Worm (Caenorhabditis elegans): Measurements from ENCODE around the gene col-166.

col-166 gene

DNA sequence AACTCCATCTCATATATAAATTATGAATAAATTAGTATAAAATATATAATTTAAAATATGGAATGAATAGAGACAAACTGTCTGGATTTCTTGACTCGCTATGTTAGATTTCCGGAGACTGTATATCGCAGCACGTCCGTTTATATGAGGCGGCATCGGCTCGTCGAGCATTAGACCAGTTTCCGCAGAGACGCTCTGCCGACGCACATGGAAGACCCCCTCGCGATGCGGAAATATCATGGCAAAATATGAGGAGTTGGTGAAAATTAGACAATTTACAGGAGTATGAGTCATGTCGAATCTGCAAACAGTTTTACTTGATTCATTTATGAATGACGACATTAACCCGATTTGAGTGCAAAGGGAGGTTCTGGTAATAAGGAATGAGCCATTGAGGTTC lies 39.7 kb downstream of the col-166 start, which contains the start of gene chtb-3 (continued):
- TF ChIP-seq madf-9 (GFP tag; conservative IDR thresholded peaks at IDR 0.05) = no peak
- TF ChIP-seq gei-8 (GFP tag; optimal IDR thresholded peaks at IDR 0.05) = no peak

DNA sequence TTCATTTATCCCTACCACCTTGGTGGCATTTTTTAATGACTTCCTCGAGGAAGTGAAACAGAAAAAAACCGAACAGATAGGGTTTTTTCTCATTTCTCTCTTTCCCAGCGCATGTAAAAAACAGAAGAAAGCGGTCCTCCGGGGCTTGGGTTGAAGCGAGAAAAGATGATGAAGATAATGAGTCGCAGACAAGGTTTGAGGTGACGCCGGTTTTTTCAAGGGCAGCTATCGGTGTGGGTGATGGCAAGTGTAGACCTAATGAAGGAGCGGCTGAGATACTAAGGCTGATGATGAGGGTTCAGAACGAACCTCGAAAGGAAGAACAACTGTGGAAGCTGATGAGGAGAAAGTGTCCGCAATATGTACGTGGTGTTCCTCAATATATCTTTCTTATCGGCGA lies 41.1 kb downstream of the col-166 start:
- TF ChIP-seq hlh-30 (tag; optimal IDR thresholded peaks at IDR 0.05; ENCODE audit: insufficient read depth) = peak; percentile 42
- 0 out of 2 replicates have a peak, but pooled peaks have one; percentile 19 for TF ChIP-seq tra-1 (GFP tag; IDR thresholded peaks at IDR 0.05)
- no peak for TF ChIP-seq egl-27 (tag; optimal IDR thresholded peaks at IDR 0.05)
- peak; percentile 40 for TF ChIP-seq aha-1 (tag)
- TF ChIP-seq nhr-48 (tag; optimal IDR thresholded peaks at IDR 0.05) = peak; percentile 86
- no peak for TF ChIP-seq madf-9 (GFP tag; conservative IDR thresholded peaks at IDR 0.05)
- no peak for TF ChIP-seq Y75B8A.6 (GFP tag; IDR thresholded peaks at IDR 0.05)
- peak in 1 of 2 experiments; percentile 24 for TF ChIP-seq unc-62 (GFP tag; optimal IDR thresholded peaks at IDR 0.05 in 1 of 2)
- no peak for TF ChIP-seq unc-62 (tag; optimal IDR thresholded peaks at IDR 0.05)
- TF ChIP-seq mxl-3 (GFP tag; optimal IDR thresholded peaks at IDR 0.05) = peak; percentile 46
- 0 out of 2 replicates have a peak, but pooled peaks have one; percentile 16 for TF ChIP-seq ceh-20 (GFP tag; IDR thresholded peaks at IDR 0.05)
- TF ChIP-seq nhr-28 (tag; optimal IDR thresholded peaks at IDR 0.05) = peak; percentile 55
- peak; percentile 2 for TF ChIP-seq rbr-2 (tag; optimal IDR thresholded peaks at IDR 0.05)
- TF ChIP-seq hlh-11 (tag; optimal IDR thresholded peaks at IDR 0.05) = peak; percentile 51
- no peak for TF ChIP-seq unc-130 (GFP tag; optimal IDR thresholded peaks at IDR 0.05)
- TF ChIP-seq mdl-1 (tag; optimal IDR thresholded peaks at IDR 0.05) = peak in 1 of 2 experiments; percentile 45
- TF ChIP-seq spr-1 (tag; optimal IDR thresholded peaks at IDR 0.05) = peak; percentile 22

- TF ChIP-seq nhr-25 (tag; optimal IDR thresholded peaks at IDR 0.05; ENCODE audit: borderline replicate concordance, insufficient read depth) = peak; percentile 52
- no peak for TF ChIP-seq skn-1 (tag; optimal IDR thresholded peaks at IDR 0.05)
Observed at ce11 chrX:6321380-6321779, 41.6 kb downstream of the col-166 start.

ce11 chrX:6323129-6323528 lies 43.3 kb downstream of the col-166 start, which contains the start of gene col-167:
TSS of gene col-167 (plus strand) at chrX:6323488.
- peak; percentile 24 for TF ChIP-seq mep-1 (tag; optimal IDR thresholded peaks at IDR 0.05)
- no peak for TF ChIP-seq F26F4.8 (GFP tag; conservative IDR thresholded peaks at IDR 0.05)
- no peak for TF ChIP-seq nhr-77 (tag; optimal IDR thresholded peaks at IDR 0.05)
- TF ChIP-seq nhr-28 (tag; optimal IDR thresholded peaks at IDR 0.05) = peak; percentile 25
- TF ChIP-seq nhr-6 (tag; optimal IDR thresholded peaks at IDR 0.05) = peak; percentile 7
- TF ChIP-seq jun-1 (tag; optimal IDR thresholded peaks at IDR 0.05) = no peak
- no peak for TF ChIP-seq madf-5 (GFP tag; IDR thresholded peaks at IDR 0.05)

ce11 chrX:6324124-6324893 lies 44.5 kb downstream of the col-166 start:
- TF ChIP-seq hlh-30 (tag; optimal IDR thresholded peaks at IDR 0.05; ENCODE audit: insufficient read depth) (peak; percentile 3), nhr-25 (tag; optimal IDR thresholded peaks at IDR 0.05; ENCODE audit: borderline replicate concordance, insufficient read depth) (peak; percentile 33), set-16 (GFP tag; IDR thresholded peaks at IDR 0.05) (peak; percentile 74)

DNA sequence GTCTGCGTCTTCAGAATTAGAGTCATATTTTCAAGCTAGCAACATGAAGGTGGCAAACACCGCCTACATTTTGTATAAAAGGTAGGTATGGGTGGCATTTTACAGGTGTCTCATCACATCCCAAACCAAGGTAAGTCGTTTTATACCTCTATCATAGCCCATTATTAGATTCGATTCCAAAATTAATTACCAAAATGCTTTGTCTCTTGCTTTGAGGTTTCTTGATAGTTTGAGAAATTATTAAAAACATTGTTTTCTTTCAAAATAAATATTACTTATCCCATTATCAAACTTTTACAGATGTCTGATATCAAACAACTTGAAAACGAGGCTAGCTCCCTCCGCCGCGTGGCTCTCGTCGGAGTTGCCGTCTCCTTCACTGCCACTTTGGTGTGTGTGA lies 46.3 kb downstream of the col-166 start, which contains the start of gene col-168:
col-168 (plus strand) TSS at position 301 of the 400 bp plus-strand sequence.
- TF ChIP-seq aha-1 (tag) = no peak
- no peak for TF ChIP-seq nhr-41 (GFP tag; IDR thresholded peaks at IDR 0.05)
- TF ChIP-seq egl-43 (GFP tag; IDR thresholded peaks at IDR 0.05) = no peak
- no peak for TF ChIP-seq ztf-7 (tag; optimal IDR thresholded peaks at IDR 0.05)
- no peak for TF ChIP-seq nhr-76 (tag; optimal IDR thresholded peaks at IDR 0.05)
- TF ChIP-seq pqm-1 (tag; optimal IDR thresholded peaks at IDR 0.05) = no peak
- TF ChIP-seq ceh-44 (GFP tag; IDR thresholded peaks at IDR 0.05) = no peak
- TF ChIP-seq duxl-1 (tag; optimal IDR thresholded peaks at IDR 0.05; ENCODE audit: poor library complexity) = no peak
- no peak for TF ChIP-seq lin-39 (tag; optimal IDR thresholded peaks at IDR 0.05)
- no peak for TF ChIP-seq fos-1 (tag; optimal IDR thresholded peaks at IDR 0.05)
- no peak for TF ChIP-seq hmg-1.1 (GFP tag; IDR thresholded peaks at IDR 0.05)
- no peak for TF ChIP-seq sdz-12 (GFP tag; optimal IDR thresholded peaks at IDR 0.05)
- no peak for TF ChIP-seq nhr-25 (tag; optimal IDR thresholded peaks at IDR 0.05; ENCODE audit: borderline replicate concordance, insufficient read depth)
